Worm (Caenorhabditis elegans) whole organism, L1 larva: ENCODE data around the gene nspc-5.

Experiments used
- aha-1 ChIP-seq: fragments of 150-350 bp; optimal IDR thresholded peaks from 2 replicates; lab custom pipeline; 2014; ENCODE audit warnings: missing biosample characterization, missing genetic modification characterization
- blmp-1 ChIP-seq: fragments of 150-350 bp; optimal IDR thresholded peaks from 2 replicates; lab custom pipeline; 2014; ENCODE audit warnings: missing biosample characterization, missing genetic modification characterization
- ceh-63 ChIP-seq: fragments of 200-800 bp; sonication (Bioruptor generic); optimal IDR thresholded peaks from 2 replicates; lab custom pipeline; 2018; ENCODE audit warnings: mild to moderate bottlenecking, missing genetic modification characterization, missing compliant biosample characterization
- egl-13 ChIP-seq: sonication (generic microtip); optimal IDR thresholded peaks from 2 replicates; lab custom pipeline; 2016; ENCODE audit warnings: missing genotype, missing genetic modification reagents, missing genetic modification characterization, missing compliant biosample characterization
- fkh-8 ChIP-seq: sonication (generic microtip); optimal IDR thresholded peaks from 2 replicates; lab custom pipeline; 2016; ENCODE audit warnings: mild to moderate bottlenecking, missing genetic modification characterization, missing compliant biosample characterization
- nhr-11 ChIP-seq: fragments of 150-350 bp; optimal IDR thresholded peaks from 2 replicates; lab custom pipeline; 2014; ENCODE audit warnings: missing biosample characterization, missing genetic modification characterization
- nhr-12 ChIP-seq: sonication (generic microtip); optimal IDR thresholded peaks from 2 replicates; lab custom pipeline; 2017; ENCODE audit warnings: missing biosample characterization, missing genetic modification characterization
- nhr-20 ChIP-seq: sonication (generic microtip); optimal IDR thresholded peaks from 2 replicates; lab custom pipeline; 2016; ENCODE audit warnings: mild to moderate bottlenecking, missing genetic modification characterization, missing compliant biosample characterization
- nhr-28 ChIP-seq: fragments of 150-350 bp; optimal IDR thresholded peaks from 2 replicates; lab custom pipeline; 2014; ENCODE audit warnings: missing biosample characterization, missing genetic modification characterization
- unc-30 ChIP-seq: sonication (generic microtip); optimal IDR thresholded peaks from 2 replicates; lab custom pipeline; 2017; ENCODE audit warnings: missing biosample characterization, missing genetic modification characterization
- unc-62 ChIP-seq: fragments of 150-350 bp; optimal IDR thresholded peaks from 2 replicates; lab custom pipeline; 2014; ENCODE audit warnings: missing biosample characterization, missing genetic modification reagents, missing genetic modification characterization
- zag-1 ChIP-seq: fragments of 150-350 bp; optimal IDR thresholded peaks from 2 replicates; lab custom pipeline; 2014; ENCODE audit warnings: missing biosample characterization, missing genetic modification characterization

DNA sequence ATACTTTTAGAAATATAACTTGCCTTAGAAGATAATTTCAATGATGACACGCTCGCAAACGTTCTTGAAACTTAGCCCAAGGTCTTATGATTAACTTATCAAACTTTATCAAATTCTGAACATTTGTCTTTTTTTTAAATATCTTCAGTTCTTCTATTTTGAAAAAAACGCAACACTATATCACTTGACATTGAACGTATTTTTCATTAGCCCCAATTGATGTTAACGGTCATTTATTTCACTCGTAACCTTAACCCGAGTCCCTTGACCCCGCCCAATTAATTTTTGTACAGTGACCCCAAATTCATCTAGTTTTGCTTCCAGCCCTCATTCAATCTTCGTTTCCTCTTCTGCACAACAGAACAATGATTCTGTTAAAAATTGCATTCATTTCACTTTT, 47.3 kb downstream of the nspc-5 start, which contains the start of gene F18E9.3:
- no peak for TF ChIP-seq nhr-20 (tag; lab: Kevin White, UChicago)
- no peak for TF ChIP-seq unc-62 (GFP tag; lab: Kevin White, UChicago)
- TF ChIP-seq ceh-63 (GFP tag; lab: Kevin White, UChicago), result no peak
- TF ChIP-seq fkh-8, result no peak
- TF ChIP-seq egl-13 (tag; lab: Kevin White, UChicago), result no peak
- TF ChIP-seq zag-1, result no peak
- no peak for TF ChIP-seq nhr-11
- TF ChIP-seq nhr-28, result no peak
- TF ChIP-seq nhr-12 (tag; lab: Kevin White, UChicago), result no peak
- TF ChIP-seq unc-30 (tag; lab: Kevin White, UChicago), result no peak
- TF ChIP-seq blmp-1, result no peak
- no peak for TF ChIP-seq aha-1 (tag; lab: Kevin White, UChicago)
